Worm (Caenorhabditis elegans): ENCODE results near the gene scav-1.

DNA sequence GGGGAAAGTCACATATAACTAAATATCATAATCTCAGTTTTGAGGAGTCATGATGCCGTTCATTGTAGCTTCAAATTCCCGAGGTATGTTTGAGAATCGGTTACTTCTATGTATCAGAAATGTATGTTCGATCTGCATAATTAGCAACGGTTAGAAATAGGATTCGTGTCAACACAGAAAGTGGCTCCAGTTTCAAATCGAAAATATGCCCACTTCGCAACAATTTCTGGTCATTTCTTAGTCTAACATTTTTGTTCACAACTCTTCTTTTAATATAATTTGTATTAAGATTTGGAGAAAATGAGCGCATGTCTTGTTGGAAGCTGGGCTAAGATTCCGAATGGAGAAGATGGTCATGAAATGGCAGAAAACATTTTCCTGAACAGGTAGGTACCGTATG lies 13.1 kb upstream of the scav-1 start, which contains the start of gene pks-1:
- no peak for TF ChIP-seq him-1 (tag; optimal IDR thresholded peaks at IDR 0.05)
- no peak for TF ChIP-seq W03F9.2 (tag; optimal IDR thresholded peaks at IDR 0.05)

Measured in whole organism, L4/young adult.